Worm (Caenorhabditis elegans) whole organism, L2 larva: Measurements from ENCODE around the gene ztf-18.

Experiments used
- C34F6.9 ChIP-seq: fragments of 150-350 bp; optimal IDR thresholded peaks from 2 replicates; lab custom pipeline; 2014; ENCODE audit warnings: missing biosample characterization, missing genetic modification characterization
- F13H6.1 ChIP-seq: sonication (generic microtip); optimal IDR thresholded peaks from 2 replicates; lab custom pipeline; 2016; ENCODE audit warnings: missing genetic modification characterization, missing compliant biosample characterization
- Y55F3AM.14 ChIP-seq: fragments of 200-800 bp; sonication (Bioruptor generic); optimal IDR thresholded peaks from 2 replicates; lab custom pipeline; 2018; ENCODE audit warnings: mild to moderate bottlenecking, missing genetic modification characterization, missing compliant biosample characterization
- ZK546.5 ChIP-seq: sonication (generic microtip); optimal IDR thresholded peaks from 2 replicates; lab custom pipeline; 2017; ENCODE audit warnings: missing biosample characterization, missing genetic modification characterization
- alr-1 ChIP-seq: fragments of 150-350 bp; optimal IDR thresholded peaks from 2 replicates; lab custom pipeline; 2014; ENCODE audit warnings: missing biosample characterization, missing genetic modification characterization
- blmp-1 ChIP-seq: sonication (generic microtip); optimal IDR thresholded peaks from 2 replicates; lab custom pipeline; 2017; ENCODE audit warnings: missing genetic modification characterization, mild to moderate bottlenecking, missing compliant biosample characterization, antibody characterized with exemption, moderate library complexity; ENCODE audit not compliant: insufficient read depth
- ceh-16 ChIP-seq: fragments of 150-350 bp; optimal IDR thresholded peaks from 2 replicates; lab custom pipeline; 2014; ENCODE audit warnings: missing biosample characterization, missing genetic modification characterization
- ceh-82 ChIP-seq: fragments of 150-350 bp; optimal IDR thresholded peaks from 2 replicates; lab custom pipeline; 2014; ENCODE audit warnings: missing biosample characterization, missing genetic modification characterization
- crh-2 ChIP-seq: sonication (generic microtip); optimal IDR thresholded peaks from 2 replicates; lab custom pipeline; 2017; ENCODE audit warnings: missing biosample characterization, missing genetic modification characterization
- dmd-4 ChIP-seq: sonication (generic microtip); optimal IDR thresholded peaks from 2 replicates; lab custom pipeline; 2017; ENCODE audit warnings: missing biosample characterization, missing genetic modification characterization
- elt-1 ChIP-seq: fragments of 150-350 bp; optimal IDR thresholded peaks from 2 replicates; lab custom pipeline; 2014; ENCODE audit warnings: missing biosample characterization, missing genetic modification characterization
- elt-3 ChIP-seq: sonication (generic microtip); optimal IDR thresholded peaks from 2 replicates; lab custom pipeline; 2017; ENCODE audit warnings: missing biosample characterization, missing genetic modification characterization
- fos-1 ChIP-seq: fragments of 150-350 bp; optimal IDR thresholded peaks from 2 replicates; lab custom pipeline; 2014; ENCODE audit warnings: missing biosample characterization, missing genetic modification characterization
- gmeb-1 ChIP-seq: fragments of 150-350 bp; optimal IDR thresholded peaks from 2 replicates; lab custom pipeline; 2014; ENCODE audit warnings: missing biosample characterization, missing genetic modification characterization
- lin-11 ChIP-seq: fragments of 150-350 bp; sonication (generic microtip); optimal IDR thresholded peaks from 2 replicates; lab custom pipeline; 2014; ENCODE audit warnings: missing biosample characterization, missing genetic modification characterization, inconsistent platforms, mixed read lengths
- lin-13 ChIP-seq: fragments of 150-350 bp; optimal IDR thresholded peaks from 2 replicates; lab custom pipeline; 2014; ENCODE audit warnings: missing biosample characterization, missing genetic modification reagents, missing genetic modification characterization
- lin-39 ChIP-seq: fragments of 150-350 bp; optimal IDR thresholded peaks from 2 replicates; lab custom pipeline; 2014; ENCODE audit warnings: missing biosample characterization, missing genetic modification reagents, missing genetic modification characterization
- lsy-2 ChIP-seq, 2 experiments: fragments of 150-350 bp in 1 of 2; sonication (generic microtip) in 1 of 2; optimal IDR thresholded peaks; 2 replicates each; lab custom pipeline; 2014 to 2017; ENCODE audit warnings: missing biosample characterization in 2 of 2, missing genetic modification characterization in 2 of 2
- mdl-1 ChIP-seq, 2 experiments: fragments of 150-350 bp in 1 of 2; sonication (generic microtip) in 1 of 2; optimal IDR thresholded peaks; 2 replicates each; lab custom pipeline; 2017; ENCODE audit warnings: missing biosample characterization in 2 of 2, missing genetic modification characterization in 2 of 2
- nhr-10 ChIP-seq: sonication (generic microtip); optimal IDR thresholded peaks from 2 replicates; lab custom pipeline; 2017; ENCODE audit warnings: missing biosample characterization, missing genetic modification characterization
- nhr-11 ChIP-seq: fragments of 150-350 bp; optimal IDR thresholded peaks from 2 replicates; lab custom pipeline; 2014; ENCODE audit warnings: missing biosample characterization, missing genetic modification characterization
- nhr-12 ChIP-seq: fragments of 150-350 bp; optimal IDR thresholded peaks from 2 replicates; lab custom pipeline; 2014; ENCODE audit warnings: missing biosample characterization, missing genetic modification characterization
- nhr-129 ChIP-seq: fragments of 150-350 bp; optimal IDR thresholded peaks from 2 replicates; lab custom pipeline; 2014; ENCODE audit warnings: missing biosample characterization, missing genetic modification characterization
- nhr-21 ChIP-seq: fragments of 150-350 bp; optimal IDR thresholded peaks from 2 replicates; lab custom pipeline; 2014; ENCODE audit warnings: missing biosample characterization, missing genetic modification characterization
- nhr-25 ChIP-seq: fragments of 150-350 bp; sonication (generic microtip); optimal IDR thresholded peaks from 3 replicates; lab custom pipeline; 2014; ENCODE audit warnings: missing biosample characterization, missing genetic modification characterization
- nhr-6 ChIP-seq: fragments of 150-350 bp; optimal IDR thresholded peaks from 2 replicates; lab custom pipeline; 2014; ENCODE audit warnings: missing biosample characterization, missing genetic modification characterization
- nhr-77 ChIP-seq: fragments of 150-350 bp; optimal IDR thresholded peaks from 2 replicates; lab custom pipeline; 2014; ENCODE audit warnings: missing biosample characterization, missing genetic modification characterization
- peb-1 ChIP-seq: fragments of 150-350 bp; optimal IDR thresholded peaks from 2 replicates; lab custom pipeline; 2014; ENCODE audit warnings: missing biosample characterization, missing genetic modification characterization
- skn-1 ChIP-seq: sonication (generic microtip); optimal IDR thresholded peaks from 2 replicates; lab custom pipeline; 2017; ENCODE audit warnings: missing biosample characterization, missing genetic modification characterization
- sma-3 ChIP-seq: sonication (generic microtip); optimal IDR thresholded peaks from 2 replicates; lab custom pipeline; 2016; ENCODE audit warnings: missing genetic modification reagents, missing genetic modification characterization, missing compliant biosample characterization
- sma-9 ChIP-seq, 2 experiments: fragments of 150-350 bp in 1 of 2; sonication (generic microtip) in 1 of 2; optimal IDR thresholded peaks; 2 replicates each; lab custom pipeline; 2014 to 2016; ENCODE audit warnings: missing genetic modification characterization in 2 of 2, mild to moderate bottlenecking in 1 of 2, missing biosample characterization in 1 of 2, missing compliant biosample characterization in 1 of 2, missing genetic modification reagents in 1 of 2, moderate library complexity in 1 of 2
- snpc-4 ChIP-seq: fragments of 150-350 bp; optimal IDR thresholded peaks from 2 replicates; lab custom pipeline; 2014; ENCODE audit warnings: missing biosample characterization, missing genetic modification characterization
- unc-39 ChIP-seq: fragments of 150-350 bp; optimal IDR thresholded peaks from 2 replicates; lab custom pipeline; 2014; ENCODE audit warnings: missing biosample characterization, missing genetic modification characterization
- unc-55 ChIP-seq: fragments of 150-350 bp; sonication (generic microtip); optimal IDR thresholded peaks from 3 replicates; lab custom pipeline; 2014; ENCODE audit warnings: missing biosample characterization, missing genetic modification reagents, missing genetic modification characterization
- zag-1 ChIP-seq: fragments of 150-350 bp; optimal IDR thresholded peaks from 2 replicates; lab custom pipeline; 2014; ENCODE audit warnings: missing biosample characterization, missing genetic modification characterization
- ztf-1 ChIP-seq: fragments of 200-800 bp; sonication (Bioruptor generic); conservative IDR thresholded peaks from 2 replicates; pipeline ENCODE4 v1.3.6; 2022; ENCODE audit warnings: missing genetic modification characterization, missing compliant biosample characterization
- ztf-11 ChIP-seq: sonication (generic microtip); optimal IDR thresholded peaks from 2 replicates; lab custom pipeline; 2017; ENCODE audit warnings: missing biosample characterization, missing genetic modification characterization

Gene ztf-18

DNA sequence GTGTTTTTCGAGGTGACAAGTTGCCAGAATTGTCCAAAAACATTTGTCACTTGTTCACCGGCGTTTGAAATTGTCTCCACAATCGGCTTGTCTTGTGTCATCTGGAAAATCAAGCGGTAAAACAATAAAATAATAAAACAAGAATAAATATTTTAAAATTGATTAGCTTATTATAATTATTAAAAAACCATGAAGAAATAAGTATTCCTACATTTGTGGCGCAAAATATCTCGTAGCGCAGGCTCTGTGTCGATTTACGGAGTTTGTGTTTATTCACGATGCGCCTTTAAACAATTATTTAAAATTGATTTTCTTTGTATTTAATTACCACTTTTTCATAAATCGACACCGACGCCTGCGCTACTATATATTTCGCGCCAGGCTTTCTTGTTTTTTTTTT lies 43.2 kb downstream of the ztf-18 start, which contains the start of gene moma-1:
moma-1 (minus strand) TSS at position 101 of the 400 bp plus-strand sequence.
- no peak for TF ChIP-seq ztf-11 (tag; lab: Kevin White, UChicago)

DNA sequence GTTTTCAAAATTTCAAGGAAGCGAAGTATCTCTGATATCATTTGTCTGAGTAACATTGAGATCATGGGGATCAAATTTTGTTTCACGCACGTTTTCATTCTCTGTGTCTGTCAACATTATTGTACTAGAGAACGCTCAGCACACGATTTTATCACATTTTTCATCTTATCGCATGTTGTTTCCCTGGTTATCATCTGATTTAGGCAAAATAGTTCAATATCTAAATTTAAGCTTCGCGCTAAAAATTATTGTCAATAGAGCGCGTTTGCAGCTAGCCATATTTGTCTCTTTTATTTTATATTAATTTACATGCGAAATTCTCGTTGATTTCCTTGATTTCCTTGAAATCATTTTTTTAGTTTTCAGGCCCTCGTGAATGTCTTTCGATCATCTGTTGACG lies 50.0 kb downstream of the ztf-18 start, which contains the start of gene K02F3.2:
K02F3.2 (plus strand) TSS at position 357 of the 400 bp plus-strand sequence.
- TF ChIP-seq snpc-4 (tag; lab: Kevin White, UChicago) (no peak), lin-39 (tag; lab: Kevin White, UChicago) (no peak), lin-11 (tag; lab: Kevin White, UChicago) (no peak), gmeb-1 (tag; lab: Kevin White, UChicago) (peak; percentile 93), C34F6.9 (tag; lab: Kevin White, UChicago) (peak; percentile 50), nhr-6 (tag; lab: Kevin White, UChicago) (no peak), nhr-11 (tag; lab: Kevin White, UChicago) (no peak), lsy-2 (tag; optimal IDR thresholded peaks at IDR 0.05; lab: Kevin White, UChicago) (peak; percentile 13 to 66), crh-2 (tag; lab: Kevin White, UChicago) (peak; percentile 73), sma-9 (GFP tag; optimal IDR thresholded peaks at IDR 0.05; lab: Kevin White, UChicago) (peak; percentile 83), sma-9 (tag; optimal IDR thresholded peaks at IDR 0.05; lab: Kevin White, UChicago) (no peak), nhr-77 (tag; lab: Kevin White, UChicago) (no peak), fos-1 (tag; lab: Kevin White, UChicago) (peak; percentile 47), dmd-4 (tag; lab: Kevin White, UChicago) (no peak), mdl-1 (tag; optimal IDR thresholded peaks at IDR 0.05; lab: Kevin White, UChicago) (peak in 1 of 2 experiments; percentile 51), Y55F3AM.14 (no peak), ceh-82 (tag; lab: Kevin White, UChicago) (no peak), unc-55 (GFP tag; lab: Kevin White, UChicago) (peak; percentile 87), zag-1 (tag; lab: Kevin White, UChicago) (no peak), elt-1 (no peak), nhr-12 (no peak), sma-3 (GFP tag; lab: Kevin White, UChicago) (peak; percentile 36), nhr-10 (tag; lab: Kevin White, UChicago) (no peak), skn-1 (tag; lab: Kevin White, UChicago) (no peak), nhr-129 (tag; lab: Kevin White, UChicago) (peak; percentile 66), lin-13 (GFP tag; lab: Kevin White, UChicago) (no peak), alr-1 (tag; lab: Kevin White, UChicago) (no peak), elt-3 (tag; lab: Kevin White, UChicago) (no peak), nhr-25 (peak; percentile 69), blmp-1 (tag; lab: Kevin White, UChicago) (peak; percentile 42), F13H6.1 (tag; lab: Kevin White, UChicago) (peak; percentile 2), ztf-1 (GFP tag; lab: Robert Waterston, UW) (no peak), nhr-21 (tag; lab: Kevin White, UChicago) (peak; percentile 92), unc-39 (tag; lab: Kevin White, UChicago) (no peak), peb-1 (tag; lab: Kevin White, UChicago) (no peak), ZK546.5 (tag; lab: Kevin White, UChicago) (no peak), ceh-16 (tag; lab: Kevin White, UChicago) (no peak)
- TF ChIP-seq, all 48 proteins: peak for 14

DNA sequence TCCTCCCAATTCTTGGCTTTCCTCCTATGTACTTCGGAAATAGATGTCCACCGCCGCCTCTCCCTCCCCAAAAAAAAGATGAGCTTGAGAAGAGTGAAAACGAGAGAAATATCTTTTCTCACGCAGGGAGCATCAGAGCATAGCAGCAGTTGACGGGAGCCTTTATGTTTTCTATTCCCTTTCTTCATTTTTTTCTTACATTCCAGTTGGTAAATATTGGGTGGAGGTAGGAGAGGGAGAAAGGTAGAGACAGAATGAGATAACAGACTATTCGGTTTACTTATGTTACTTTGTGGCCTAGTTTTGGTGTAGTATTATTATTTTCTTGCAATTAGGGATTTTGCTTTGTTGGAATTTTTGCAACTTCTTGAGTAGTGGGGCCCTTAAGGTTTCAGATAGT lies 50.9 kb downstream of the ztf-18 start:
- no peak for TF ChIP-seq peb-1 (tag; lab: Kevin White, UChicago)
- TF ChIP-seq unc-39 (tag; lab: Kevin White, UChicago), result no peak
- no peak for TF ChIP-seq ztf-1 (GFP tag; lab: Robert Waterston, UW)
- peak; percentile 48 for TF ChIP-seq nhr-129 (tag; lab: Kevin White, UChicago)
- TF ChIP-seq nhr-21 (tag; lab: Kevin White, UChicago), result no peak
- TF ChIP-seq skn-1 (tag; lab: Kevin White, UChicago), result no peak
- no peak for TF ChIP-seq ztf-11 (tag; lab: Kevin White, UChicago)
- TF ChIP-seq unc-55 (GFP tag; lab: Kevin White, UChicago), result peak; percentile 5
- no peak for TF ChIP-seq sma-3 (GFP tag; lab: Kevin White, UChicago)
- TF ChIP-seq ZK546.5 (tag; lab: Kevin White, UChicago), result no peak
- no peak for TF ChIP-seq nhr-77 (tag; lab: Kevin White, UChicago)
- TF ChIP-seq sma-9 (GFP tag; optimal IDR thresholded peaks at IDR 0.05; lab: Kevin White, UChicago), result no peak
- no peak for TF ChIP-seq sma-9 (tag; optimal IDR thresholded peaks at IDR 0.05; lab: Kevin White, UChicago)
- TF ChIP-seq fos-1 (tag; lab: Kevin White, UChicago), result no peak
- TF ChIP-seq C34F6.9 (tag; lab: Kevin White, UChicago), result peak; percentile 2
